Worm (Caenorhabditis elegans): ENCODE measurements around the gene math-25.

DNA sequence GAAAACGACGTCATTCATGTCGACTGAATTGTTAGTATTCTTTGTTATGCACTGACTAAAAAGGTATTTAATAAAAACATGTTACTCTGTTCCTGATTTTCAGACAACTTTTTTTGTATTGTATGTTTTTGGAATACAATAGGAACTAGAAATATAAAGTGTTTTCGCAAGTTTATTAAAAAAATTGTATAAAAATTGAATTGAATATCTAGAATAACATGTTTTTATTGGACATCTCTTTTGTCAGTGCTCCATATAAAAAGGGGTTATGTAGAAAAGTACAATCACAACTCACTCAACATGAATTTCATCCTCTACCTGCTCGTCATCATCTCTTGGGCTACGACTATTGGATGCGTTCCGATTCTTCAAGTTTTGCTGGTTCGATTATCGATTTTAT is 584 bp upstream of the math-25 start, which contains the start of gene C46F9.5:
- no peak for TF ChIP-seq fos-1 (tag; optimal IDR thresholded peaks at IDR 0.05)
- TF ChIP-seq ama-1 (optimal IDR thresholded peaks at IDR 0.05) = no peak
- no peak for TF ChIP-seq snpc-4 (tag; optimal IDR thresholded peaks at IDR 0.05)
- TF ChIP-seq mdl-1 (tag; optimal IDR thresholded peaks at IDR 0.05) = no peak
- TF ChIP-seq lsy-2 (tag; optimal IDR thresholded peaks at IDR 0.05) = no peak
- no peak for TF ChIP-seq unc-130 (tag; optimal IDR thresholded peaks at IDR 0.05)
- no peak for TF ChIP-seq tbx-2 (tag; optimal IDR thresholded peaks at IDR 0.05)
- TF ChIP-seq nhr-85 (tag) = no peak
- no peak for TF ChIP-seq jun-1 (tag; optimal IDR thresholded peaks at IDR 0.05)
- TF ChIP-seq elt-2 (tag; optimal IDR thresholded peaks at IDR 0.05) = no peak
- TF ChIP-seq sptf-1 (tag; optimal IDR thresholded peaks at IDR 0.05) = no peak
- no peak for TF ChIP-seq ceh-82 (tag; optimal IDR thresholded peaks at IDR 0.05)
- no peak for TF ChIP-seq ceh-63 (GFP tag; optimal IDR thresholded peaks at IDR 0.05)

All from whole organism, L1 larva.